Fruit fly (Drosophila melanogaster) S2 (cell line): ENCODE measurements around the gene mtm.

Experiments used
- CG8478 ChIP-seq: fragments of >200 bp; optimal IDR thresholded peaks from 2 replicates; lab custom pipeline; 2018
- CTCF ChIP-seq, 2 experiments: fragments of >200 bp; optimal IDR thresholded peaks; 2 replicates each; lab custom pipeline; 2018

DNA sequence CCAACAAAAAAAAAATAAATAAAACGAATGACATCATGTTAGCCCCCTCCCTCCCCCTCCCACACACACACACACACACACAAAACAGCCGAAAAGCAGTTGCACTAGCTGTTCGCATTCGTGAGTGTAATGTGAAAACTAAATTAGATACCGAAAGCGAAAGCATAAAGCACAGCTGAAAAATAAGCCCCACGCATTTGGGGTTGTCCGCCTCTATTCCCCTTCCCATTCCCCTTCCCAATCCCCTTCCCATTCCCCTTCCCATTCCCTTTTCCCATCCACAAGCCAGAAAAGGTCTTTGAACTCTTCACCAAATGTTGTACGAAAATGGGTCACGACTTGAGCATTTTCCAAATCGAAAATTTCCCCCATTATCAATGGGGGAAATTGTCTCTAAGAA lies 38.5 kb upstream of the mtm start:
- TF ChIP-seq CTCF (optimal IDR thresholded peaks at IDR 0.05; lab: Kevin White, UChicago) (no peak), CG8478 (lab: Kevin White, UChicago) (no peak)
